Fruit fly (Drosophila melanogaster): ENCODE results near the gene Aduk.
A peak's percentile ranks its signal among the peaks of the same experiment; 100 is the strongest.

The Aduk gene

dm6 chr3R:9342248-9342882 lies 7.9 kb upstream of the Aduk start (continued):
- peak; percentile 55; the same call in 2 of the 3 replicates for TF ChIP-seq sr (GFP tag; IDR thresholded peaks at IDR 0.05)
- peak; percentile 34; the same call in 1 of the 3 replicates for TF ChIP-seq CG34422 (GFP tag; IDR thresholded peaks at IDR 0.05)
- TF ChIP-seq row (GFP tag; IDR thresholded peaks at IDR 0.05): peak; percentile 41; the same call in 1 of the 3 replicates
- no peak for TF ChIP-seq CG31388 (GFP tag; optimal IDR thresholded peaks at IDR 0.05)
- TF ChIP-seq CG9727 (GFP tag; optimal IDR thresholded peaks at IDR 0.05): peak; percentile 50
- TF ChIP-seq Jarid2 (GFP tag; optimal IDR thresholded peaks at IDR 0.05): no peak
- peak; percentile 32 to 50 for TF ChIP-seq bsh (GFP tag; optimal IDR thresholded peaks at IDR 0.05)
- peak; percentile 75 for TF ChIP-seq wek (GFP tag; optimal IDR thresholded peaks at IDR 0.05)
- TF ChIP-seq sd (tag; optimal IDR thresholded peaks at IDR 0.05): peak; percentile 13
- TF ChIP-seq run (tag; optimal IDR thresholded peaks at IDR 0.05): peak; percentile 51
- no peak for TF ChIP-seq CG17612 (GFP tag; IDR thresholded peaks at IDR 0.05)
- peak; percentile 91 for TF ChIP-seq Med (GFP tag)

dm6 chr3R:9341189-9342012 lies 6.9 kb upstream of the Aduk start:
- TF ChIP-seq CG12219 (GFP tag; optimal IDR thresholded peaks at IDR 0.05) (peak; percentile 62), amos (GFP tag; IDR thresholded peaks at IDR 0.05; ENCODE audit: partially characterized antibody) (peak; percentile 82; the same call in 1 of the 2 replicates), twi (tag; optimal IDR thresholded peaks at IDR 0.05) (peak; percentile 65), CG34224 (GFP tag; IDR thresholded peaks at IDR 0.05; ENCODE audit: partially characterized antibody) (peak; percentile 97), odd (GFP tag; optimal IDR thresholded peaks at IDR 0.05) (peak; percentile 78), zf30C (GFP tag; optimal IDR thresholded peaks at IDR 0.05) (no peak), repo (GFP tag; optimal IDR thresholded peaks at IDR 0.05) (peak; percentile 15), Opbp (GFP tag; IDR thresholded peaks at IDR 0.05; ENCODE audit: partially characterized antibody) (peak; percentile 67; the same call in 2 of the 3 replicates), sima (GFP tag; optimal IDR thresholded peaks at IDR 0.05) (no peak), Ada2b (GFP tag; IDR thresholded peaks at IDR 0.05) (peak; percentile 60), ase (GFP tag; IDR thresholded peaks at IDR 0.05) (no peak), chinmo (GFP tag; IDR thresholded peaks at IDR 0.05; ENCODE audit: partially characterized antibody) (peak; percentile 88; the same call in 3 of the 4 replicates), CG33557 (GFP tag; optimal IDR thresholded peaks at IDR 0.05) (peak; percentile 77), Fer2 (tag; optimal IDR thresholded peaks at IDR 0.05) (peak; percentile 75), Neu2 (GFP tag; optimal IDR thresholded peaks at IDR 0.05; ENCODE audit: borderline replicate concordance) (peak; percentile 5), H2.0 (GFP tag; IDR thresholded peaks at IDR 0.05) (peak; percentile 29; the same call in 1 of the 2 replicates), HLH3B (GFP tag; IDR thresholded peaks at IDR 0.05) (peak; percentile 56; the same call in 1 of the 2 replicates), Tbp (GFP tag; optimal IDR thresholded peaks at IDR 0.05) (peak; percentile 72), Vsx1 (GFP tag; optimal IDR thresholded peaks at IDR 0.05) (peak; percentile 72), Rfx (GFP tag; IDR thresholded peaks at IDR 0.05) (peak; percentile 87), ttk (GFP tag; IDR thresholded peaks at IDR 0.05) (no peak), CG17802 (tag; optimal IDR thresholded peaks at IDR 0.05) (no peak), Poxn (GFP tag; IDR thresholded peaks at IDR 0.05) (no peak), Stat92E (GFP tag; optimal IDR thresholded peaks at IDR 0.05) (peak in 1 of 3 experiments; percentile 5), ac (GFP tag; optimal IDR thresholded peaks at IDR 0.05) (no peak), pita (GFP tag; optimal IDR thresholded peaks at IDR 0.05) (no peak), CG14050 (GFP tag; IDR thresholded peaks at IDR 0.05) (peak; percentile 70), CG17385 (GFP tag; optimal IDR thresholded peaks at IDR 0.05) (peak; percentile 74), jing (GFP tag; optimal IDR thresholded peaks at IDR 0.05) (no peak), CG6654 (GFP tag; optimal IDR thresholded peaks at IDR 0.05) (no peak), CG30403 (GFP tag; optimal IDR thresholded peaks at IDR 0.05) (peak; percentile 89), HLH54F (GFP tag; optimal IDR thresholded peaks at IDR 0.05) (peak; percentile 41), sim (GFP tag; IDR thresholded peaks at IDR 0.05) (peak; percentile 33; the same call in 1 of the 2 replicates), CG3407 (GFP tag; optimal IDR thresholded peaks at IDR 0.05) (peak; percentile 68)

Data from whole organism, embryonic.